Worm (Caenorhabditis elegans) whole organism, mixed stage, embryonic: Measurements from ENCODE around the gene ZK899.1.

Experiments used
- M03D4.4 ChIP-seq: sonication (generic microtip); optimal IDR thresholded peaks from 2 replicates; lab custom pipeline; 2017; ENCODE audit warnings: mild to moderate bottlenecking, missing genetic modification characterization, missing compliant biosample characterization
- bed-3 ChIP-seq: fragments of 200-800 bp; sonication (Bioruptor generic); optimal IDR thresholded peaks from 3 replicates; lab custom pipeline; 2018; ENCODE audit warnings: mild to moderate bottlenecking, missing genetic modification characterization, moderate library complexity, missing compliant biosample characterization
- blmp-1 ChIP-seq: fragments of 150-350 bp; optimal IDR thresholded peaks from 2 replicates; lab custom pipeline; 2014; ENCODE audit warnings: missing biosample characterization, missing genetic modification characterization
- ceh-39 ChIP-seq: fragments of 150-350 bp; optimal IDR thresholded peaks from 2 replicates; lab custom pipeline; 2014; ENCODE audit warnings: missing biosample characterization, missing genetic modification characterization
- ceh-43 ChIP-seq: fragments of 200-800 bp; sonication (Bioruptor generic); optimal IDR thresholded peaks from 2 replicates; lab custom pipeline; 2018; ENCODE audit warnings: mild to moderate bottlenecking, missing genetic modification characterization, moderate library complexity, missing compliant biosample characterization
- ceh-83 ChIP-seq: fragments of 200-800 bp; sonication (Bioruptor generic); optimal IDR thresholded peaks from 2 replicates; lab custom pipeline; 2018; ENCODE audit warnings: mild to moderate bottlenecking, missing genetic modification characterization, missing compliant biosample characterization
- ces-1 ChIP-seq: fragments of 150-350 bp; optimal IDR thresholded peaks from 2 replicates; lab custom pipeline; 2014; ENCODE audit warnings: missing biosample characterization, missing genetic modification reagents, missing genetic modification characterization
- cnd-1 ChIP-seq: fragments of 200-800 bp; sonication (Bioruptor generic); optimal IDR thresholded peaks from 2 replicates; lab custom pipeline; 2018; ENCODE audit warnings: mild to moderate bottlenecking, missing genetic modification characterization, missing compliant biosample characterization
- drap-1 ChIP-seq: fragments of 200-800 bp; sonication (Bioruptor generic); optimal IDR thresholded peaks from 3 replicates; lab custom pipeline; 2018; ENCODE audit warnings: mild to moderate bottlenecking, missing genetic modification characterization, missing compliant biosample characterization
- elt-1 ChIP-seq: sonication (generic microtip); optimal IDR thresholded peaks from 2 replicates; lab custom pipeline; 2017; ENCODE audit warnings: missing genetic modification characterization, mild to moderate bottlenecking, missing compliant biosample characterization, antibody characterized with exemption, moderate library complexity, borderline replicate concordance; ENCODE audit not compliant: insufficient read depth
- elt-3 ChIP-seq: fragments of 150-350 bp; optimal IDR thresholded peaks from 2 replicates; lab custom pipeline; 2014; ENCODE audit warnings: missing biosample characterization, missing genetic modification characterization
- flh-1 ChIP-seq: fragments of 200-800 bp; sonication (Bioruptor generic); optimal IDR thresholded peaks from 2 replicates; lab custom pipeline; 2018; ENCODE audit warnings: mild to moderate bottlenecking, missing genetic modification characterization, moderate library complexity, missing compliant biosample characterization
- ham-2 ChIP-seq: fragments of 200-800 bp; sonication (Bioruptor generic); optimal IDR thresholded peaks from 2 replicates; lab custom pipeline; 2018; ENCODE audit warnings: mild to moderate bottlenecking, missing genetic modification characterization, missing compliant biosample characterization
- hlh-1 ChIP-seq: fragments of 150-350 bp; optimal IDR thresholded peaks from 2 replicates; lab custom pipeline; 2014; ENCODE audit warnings: missing biosample characterization, missing genetic modification reagents, missing genetic modification characterization
- lin-13 ChIP-seq: fragments of 150-350 bp; optimal IDR thresholded peaks from 2 replicates; lab custom pipeline; 2014; ENCODE audit warnings: missing biosample characterization, missing genetic modification characterization
- lin-32 ChIP-seq: fragments of 200-800 bp; sonication (Bioruptor generic); optimal IDR thresholded peaks from 2 replicates; lab custom pipeline; 2018; ENCODE audit warnings: mild to moderate bottlenecking, missing genetic modification characterization, missing compliant biosample characterization
- lsy-2 ChIP-seq: fragments of 150-350 bp; optimal IDR thresholded peaks from 2 replicates; lab custom pipeline; 2014; ENCODE audit warnings: missing biosample characterization, missing genetic modification characterization
- mab-5 ChIP-seq: fragments of 150-350 bp; optimal IDR thresholded peaks from 2 replicates; lab custom pipeline; 2014; ENCODE audit warnings: missing biosample characterization, missing genetic modification characterization
- mep-1 ChIP-seq: fragments of 150-350 bp; optimal IDR thresholded peaks from 2 replicates; lab custom pipeline; 2017; ENCODE audit warnings: missing biosample characterization, missing genetic modification reagents, missing genetic modification characterization, inconsistent platforms
- mls-2 ChIP-seq: sonication (generic microtip); optimal IDR thresholded peaks from 2 replicates; lab custom pipeline; 2016; ENCODE audit warnings: mild to moderate bottlenecking, missing genetic modification characterization, moderate library complexity, missing compliant biosample characterization
- nhr-12 ChIP-seq: fragments of 150-350 bp; optimal IDR thresholded peaks from 2 replicates; lab custom pipeline; 2014; ENCODE audit warnings: missing biosample characterization, missing genetic modification characterization
- nhr-2 ChIP-seq: fragments of 150-350 bp; optimal IDR thresholded peaks from 2 replicates; lab custom pipeline; 2014; ENCODE audit warnings: missing biosample characterization, missing genetic modification characterization
- nhr-237 ChIP-seq: fragments of 150-350 bp; optimal IDR thresholded peaks from 2 replicates; lab custom pipeline; 2014; ENCODE audit warnings: missing biosample characterization, missing genetic modification characterization
- nhr-28 ChIP-seq: fragments of 150-350 bp; optimal IDR thresholded peaks from 2 replicates; lab custom pipeline; 2014; ENCODE audit warnings: missing biosample characterization, missing genetic modification characterization
- nhr-76 ChIP-seq: sonication (generic microtip); optimal IDR thresholded peaks from 2 replicates; lab custom pipeline; 2017; ENCODE audit warnings: missing biosample characterization, missing genetic modification characterization
- pha-4 ChIP-seq: fragments of 150-350 bp; optimal IDR thresholded peaks from 2 replicates; lab custom pipeline; 2018; ENCODE audit warnings: missing biosample characterization, missing genetic modification reagents, missing genetic modification characterization
- sem-2 ChIP-seq: fragments of 200-800 bp; sonication (Bioruptor generic); optimal IDR thresholded peaks from 2 replicates; lab custom pipeline; 2018; ENCODE audit warnings: mild to moderate bottlenecking, missing genetic modification characterization, missing compliant biosample characterization
- snpc-4 ChIP-seq: fragments of 150-350 bp; optimal IDR thresholded peaks from 2 replicates; lab custom pipeline; 2014; ENCODE audit warnings: missing biosample characterization, missing genetic modification characterization
- sptf-1 ChIP-seq: sonication (generic microtip); optimal IDR thresholded peaks from 2 replicates; lab custom pipeline; 2017; ENCODE audit warnings: mild to moderate bottlenecking, missing genetic modification characterization, moderate library complexity, missing compliant biosample characterization
- tbx-8 ChIP-seq: fragments of 200-800 bp; sonication (Bioruptor generic); optimal IDR thresholded peaks from 2 replicates; lab custom pipeline; 2018; ENCODE audit warnings: mild to moderate bottlenecking, missing genetic modification characterization, moderate library complexity, missing compliant biosample characterization
- unc-120 ChIP-seq: sonication (generic microtip); optimal IDR thresholded peaks from 2 replicates; lab custom pipeline; 2017; ENCODE audit warnings: missing genetic modification characterization, missing compliant biosample characterization; ENCODE audit not compliant: poor library complexity, severe bottlenecking
- unc-39 ChIP-seq: fragments of 150-350 bp; optimal IDR thresholded peaks from 2 replicates; lab custom pipeline; 2014; ENCODE audit warnings: missing biosample characterization, missing genetic modification characterization
- unc-62 ChIP-seq: fragments of 150-350 bp; optimal IDR thresholded peaks from 2 replicates; lab custom pipeline; 2014; ENCODE audit warnings: missing biosample characterization, missing genetic modification reagents, missing genetic modification characterization
- zip-8 ChIP-seq: fragments of 150-350 bp; optimal IDR thresholded peaks from 2 replicates; lab custom pipeline; 2014; ENCODE audit warnings: missing biosample characterization, missing genetic modification characterization
- ztf-11 ChIP-seq: fragments of 150-350 bp; optimal IDR thresholded peaks from 2 replicates; lab custom pipeline; 2014; ENCODE audit warnings: missing biosample characterization, missing genetic modification characterization

Gene ZK899.1

DNA sequence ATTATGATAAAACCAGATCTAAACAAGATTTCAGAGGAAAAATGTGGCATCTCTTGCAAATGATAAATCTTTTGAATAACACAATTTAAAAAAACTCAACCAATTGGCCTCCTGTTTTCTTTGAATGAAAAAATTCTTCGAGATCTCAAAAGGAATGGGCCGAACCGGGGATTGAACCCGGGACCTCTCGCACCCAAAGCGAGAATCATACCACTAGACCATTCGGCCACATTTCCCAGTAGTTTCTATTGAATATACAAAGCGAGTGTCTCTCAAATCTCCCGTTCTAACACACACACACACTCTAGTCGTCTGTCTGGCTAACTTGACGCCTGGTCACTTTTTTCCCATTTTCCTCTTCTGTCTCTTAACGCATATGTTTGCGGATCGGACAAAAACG, 21.1 kb downstream of the ZK899.1 start:
- TF ChIP-seq unc-39 (no peak), blmp-1 (tag; lab: Kevin White, UChicago) (no peak), M03D4.4 (tag; lab: Kevin White, UChicago) (peak; percentile 91), mep-1 (tag; lab: Kevin White, UChicago) (peak; percentile 35), lin-13 (tag; lab: Kevin White, UChicago) (peak; percentile 33), lsy-2 (peak; percentile 61), unc-62 (peak; percentile 71), hlh-1 (peak; percentile 58), nhr-28 (peak; percentile 50), elt-3 (tag; lab: Kevin White, UChicago) (no peak), unc-120 (tag; lab: Kevin White, UChicago) (peak; percentile 92), mls-2 (tag; lab: Kevin White, UChicago) (peak; percentile 91), zip-8 (tag; lab: Kevin White, UChicago) (no peak), flh-1 (peak; percentile 76), sem-2 (peak; percentile 78), lin-32 (peak; percentile 86), sptf-1 (tag; lab: Kevin White, UChicago) (peak; percentile 93), nhr-76 (no peak), ces-1 (GFP tag; lab: Kevin White, UChicago) (peak; percentile 54), pha-4 (tag; lab: Kevin White, UChicago) (peak; percentile 79), cnd-1 (peak; percentile 89), nhr-237 (peak; percentile 77), tbx-8 (GFP tag; lab: Kevin White, UChicago) (peak; percentile 90), mab-5 (tag; lab: Kevin White, UChicago) (no peak), elt-1 (tag; lab: Kevin White, UChicago) (no peak), ceh-83 (GFP tag; lab: Kevin White, UChicago) (peak; percentile 91), nhr-12 (tag; lab: Kevin White, UChicago) (no peak), bed-3 (GFP tag; lab: Kevin White, UChicago) (peak; percentile 87), ceh-43 (GFP tag; lab: Kevin White, UChicago) (peak; percentile 90), snpc-4 (no peak), nhr-2 (tag; lab: Kevin White, UChicago) (no peak), ceh-39 (peak; percentile 5), ztf-11 (tag; lab: Kevin White, UChicago) (peak; percentile 44), ham-2 (peak; percentile 83), drap-1 (GFP tag; lab: Kevin White, UChicago) (peak; percentile 92)

- no peak for TF ChIP-seq cnd-1
- TF ChIP-seq M03D4.4 (tag; lab: Kevin White, UChicago) = no peak
- TF ChIP-seq snpc-4 = no peak
- no peak for TF ChIP-seq pha-4 (tag; lab: Kevin White, UChicago)
- TF ChIP-seq mls-2 (tag; lab: Kevin White, UChicago) = no peak
- no peak for TF ChIP-seq lsy-2
- no peak for TF ChIP-seq nhr-2 (tag; lab: Kevin White, UChicago)
- TF ChIP-seq flh-1 = no peak
- TF ChIP-seq zip-8 (tag; lab: Kevin White, UChicago) = no peak
- TF ChIP-seq bed-3 (GFP tag; lab: Kevin White, UChicago) = no peak
Observed at ce11 chrX:9472170-9472569, 25.7 kb downstream of the ZK899.1 start, which contains the start of gene gap-2. TSS of gene gap-2 (plus strand) at chrX:9472470.

DNA sequence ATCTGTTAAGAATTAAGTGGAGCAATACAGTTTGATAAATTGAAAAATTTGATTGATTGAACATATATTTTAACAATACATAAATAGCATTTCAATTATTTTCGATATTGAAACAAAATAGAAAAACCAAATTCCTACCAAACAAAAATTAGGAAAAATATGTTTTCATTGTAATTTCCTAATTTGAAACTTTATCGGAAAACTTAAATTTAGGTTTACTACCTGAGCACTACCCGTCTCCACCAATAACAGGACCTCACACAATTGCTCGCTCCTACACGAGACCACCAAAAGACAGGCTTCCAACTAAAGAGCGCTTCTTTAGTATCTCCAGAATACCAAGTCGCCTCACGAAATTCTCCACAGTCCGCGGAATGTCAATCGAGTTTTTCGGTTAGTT, 30.3 kb downstream of the ZK899.1 start:
- TF ChIP-seq cnd-1 (no peak), mls-2 (tag; lab: Kevin White, UChicago) (no peak), bed-3 (GFP tag; lab: Kevin White, UChicago) (no peak), tbx-8 (GFP tag; lab: Kevin White, UChicago) (no peak), snpc-4 (no peak), sptf-1 (tag; lab: Kevin White, UChicago) (no peak), ham-2 (no peak), M03D4.4 (tag; lab: Kevin White, UChicago) (no peak)
- TF ChIP-seq, all 35 proteins: peak for 0

ce11 chrX:9483754-9484153, 37.3 kb downstream of the ZK899.1 start:
- TF ChIP-seq mep-1 (tag; lab: Kevin White, UChicago) = no peak
- no peak for TF ChIP-seq sem-2
